Fruit fly (Drosophila melanogaster): ENCODE results near the gene brv1.

brv1 gene

DNA sequence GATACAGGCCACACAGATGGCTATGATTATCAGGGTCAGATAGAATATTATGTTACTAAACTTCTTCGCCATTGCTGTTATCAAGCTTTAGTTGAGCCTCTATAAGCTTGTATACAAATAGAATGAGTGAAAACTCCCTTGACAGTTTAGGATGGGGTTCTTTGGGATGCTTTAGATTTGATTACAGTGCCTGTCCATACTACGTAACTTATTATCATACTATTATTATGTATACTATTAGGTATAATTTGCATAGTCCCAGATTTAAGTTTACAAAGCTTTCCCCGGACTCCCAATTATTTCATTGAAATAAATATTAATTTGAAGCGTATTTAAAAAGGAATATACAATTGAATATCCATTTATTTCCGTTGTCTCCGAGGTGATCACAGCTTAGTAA, at the start of gene brv1:
Gene brv1 (minus strand): TSS at position 101 of the 400 bp plus-strand sequence.
- TF ChIP-seq CTCF (optimal IDR thresholded peaks at IDR 0.05) (no peak), CG8478 (optimal IDR thresholded peaks at IDR 0.05) (no peak)

DNA sequence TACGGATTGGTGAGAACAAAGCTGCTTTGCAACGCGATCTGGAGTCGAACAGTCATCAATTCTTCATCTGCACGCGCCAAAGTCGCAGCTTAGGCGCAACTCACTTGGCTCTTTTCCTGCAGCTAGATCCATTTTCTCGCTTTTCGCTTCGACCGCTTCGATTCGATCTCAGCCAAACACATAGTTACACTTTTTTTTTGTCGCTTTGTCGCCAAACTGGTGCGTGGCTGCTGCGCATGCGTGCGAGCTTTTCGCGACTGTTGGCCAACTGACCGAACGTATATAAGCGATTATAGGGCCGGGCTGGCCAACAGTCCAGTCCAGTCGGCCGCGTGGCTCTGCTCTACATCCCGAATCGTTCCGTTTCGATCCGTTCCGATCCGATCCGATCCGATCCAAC, 46.1 kb upstream of the brv1 start, which contains the start of gene Cpr76Bd:
Gene Cpr76Bd (plus strand): TSS at position 301 of the 400 bp plus-strand sequence.
- TF ChIP-seq CG8478 (optimal IDR thresholded peaks at IDR 0.05) (no peak), CTCF (optimal IDR thresholded peaks at IDR 0.05) (no peak)

DNA sequence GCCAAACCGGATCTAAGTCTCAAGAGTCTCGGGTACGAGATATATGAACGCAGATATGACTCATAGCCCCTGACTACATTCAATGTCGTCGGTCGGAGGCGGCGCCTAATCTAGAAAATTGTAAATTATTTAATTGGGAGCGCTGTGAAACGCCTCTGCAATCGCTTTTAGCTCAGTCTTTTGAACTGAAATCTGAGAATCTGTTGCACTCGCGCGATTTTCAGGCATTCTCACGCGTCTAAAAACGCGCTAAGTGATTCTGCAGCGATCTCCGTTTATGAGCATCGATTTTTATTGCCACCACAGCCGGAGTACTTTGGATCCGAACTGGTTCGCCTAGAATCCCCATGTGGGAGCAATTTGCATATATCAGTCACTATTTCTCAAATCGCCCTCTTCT, 42.2 kb upstream of the brv1 start:
- TF ChIP-seq CTCF (optimal IDR thresholded peaks at IDR 0.05), result no peak
- no peak for TF ChIP-seq CG8478 (optimal IDR thresholded peaks at IDR 0.05)

DNA sequence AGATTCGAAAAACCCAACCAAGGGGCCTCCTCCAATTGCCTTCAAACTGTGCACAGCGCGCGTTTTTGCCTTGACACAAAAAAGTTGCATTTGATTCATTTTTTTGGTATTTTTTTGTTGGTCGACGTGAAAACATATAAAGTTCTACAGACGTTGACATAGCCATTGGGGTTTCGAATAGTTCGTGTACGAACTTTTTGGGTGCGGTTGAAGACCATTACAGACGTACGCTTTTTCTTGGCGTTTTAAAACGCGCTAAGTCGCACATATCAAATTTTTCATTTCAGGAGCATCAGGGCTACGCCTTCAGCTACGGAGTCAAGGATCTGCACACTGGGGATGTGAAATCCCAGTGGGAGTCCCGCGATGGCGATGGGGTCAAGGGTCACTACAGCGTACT, 39.4 kb upstream of the brv1 start:
- TF ChIP-seq CTCF (optimal IDR thresholded peaks at IDR 0.05) (no peak), CG8478 (optimal IDR thresholded peaks at IDR 0.05) (no peak)

DNA sequence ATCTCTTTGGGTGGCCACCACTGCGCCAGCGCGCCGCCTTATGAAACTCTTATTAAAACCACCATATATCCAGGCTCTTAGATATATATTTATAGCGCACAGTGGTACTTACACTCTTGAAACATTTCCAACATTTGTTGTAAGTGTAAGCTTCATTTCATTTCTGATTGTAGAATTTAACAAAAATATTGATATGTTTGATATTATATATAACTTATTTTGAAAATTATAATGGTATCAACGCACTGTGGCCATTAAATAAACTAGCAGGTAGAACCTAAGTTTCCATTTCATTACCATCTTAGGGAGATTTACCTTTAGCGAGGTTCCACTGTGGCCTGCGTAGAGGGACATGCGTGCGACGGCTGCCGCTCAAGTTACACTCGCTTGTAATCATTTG, 38.4 kb upstream of the brv1 start:
- TF ChIP-seq CTCF (optimal IDR thresholded peaks at IDR 0.05), result no peak
- no peak for TF ChIP-seq CG8478 (optimal IDR thresholded peaks at IDR 0.05)

DNA sequence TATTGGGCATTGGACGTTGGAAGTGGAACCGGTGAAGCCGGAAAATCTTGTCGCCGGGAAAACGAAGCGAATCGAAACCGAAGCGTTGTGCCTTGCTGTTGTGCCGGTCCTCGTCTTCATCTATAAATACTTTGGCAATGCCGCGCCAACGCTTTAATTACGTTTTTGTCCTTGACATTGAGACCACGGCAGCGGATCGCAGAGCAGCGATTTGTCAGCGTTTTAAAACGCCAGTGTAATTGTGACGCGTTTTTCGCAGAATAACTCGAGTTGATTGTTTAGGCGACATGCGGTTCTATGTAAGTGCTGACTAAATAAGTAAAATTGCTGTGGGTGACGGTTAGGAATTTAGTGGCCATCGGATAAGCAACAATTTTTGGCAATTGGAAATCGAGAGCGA, 34.8 kb upstream of the brv1 start:
- TF ChIP-seq CTCF (optimal IDR thresholded peaks at IDR 0.05) (no peak), CG8478 (optimal IDR thresholded peaks at IDR 0.05) (no peak)

DNA sequence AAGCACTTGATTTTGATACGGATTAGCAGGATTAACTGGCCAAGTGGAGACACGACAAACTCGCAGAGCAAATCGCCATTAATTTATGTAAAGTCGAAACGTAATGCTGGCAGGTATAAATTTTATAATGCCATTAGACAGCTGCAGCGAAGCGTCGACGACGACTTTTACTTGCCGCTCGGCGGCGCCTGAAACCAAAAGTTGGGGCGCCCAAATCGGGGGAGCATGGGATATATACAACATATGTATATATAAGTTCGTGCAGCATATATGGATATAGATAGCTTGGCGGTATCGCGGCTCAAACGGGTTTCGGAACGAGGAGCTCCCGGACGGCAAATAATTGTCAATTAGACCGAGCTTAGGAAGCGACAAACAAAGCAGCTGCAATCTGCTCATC, 34.3 kb upstream of the brv1 start, which contains the start of gene Cpr76Bc:
Gene Cpr76Bc (plus strand): TSS at position 301 of the 400 bp plus-strand sequence.
- TF ChIP-seq CG8478 (optimal IDR thresholded peaks at IDR 0.05) (no peak), CTCF (optimal IDR thresholded peaks at IDR 0.05) (no peak)

DNA sequence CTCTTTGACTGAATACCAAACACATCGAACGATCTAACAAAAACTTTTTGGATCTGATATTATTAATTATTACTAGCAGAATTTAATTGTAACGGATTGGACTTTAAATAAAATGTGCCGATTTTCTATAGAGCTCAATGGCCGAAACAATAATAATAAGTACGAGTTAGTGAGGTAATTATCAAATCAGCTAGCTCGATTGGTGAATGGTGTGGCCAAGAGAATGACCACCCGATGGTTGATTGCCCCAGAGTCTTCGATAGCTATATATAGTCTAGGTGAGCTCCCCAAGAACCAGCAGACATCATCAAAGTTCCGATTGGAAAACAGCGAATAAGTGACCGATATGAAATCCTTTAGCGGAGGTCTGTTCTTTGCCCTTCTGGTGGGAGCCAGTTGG, 33.1 kb upstream of the brv1 start, which contains the start of gene Cpr76Bb:
Gene Cpr76Bb (plus strand): TSS at position 301 of the 400 bp plus-strand sequence.
- TF ChIP-seq CG8478 (optimal IDR thresholded peaks at IDR 0.05) (no peak), CTCF (optimal IDR thresholded peaks at IDR 0.05) (no peak)

DNA sequence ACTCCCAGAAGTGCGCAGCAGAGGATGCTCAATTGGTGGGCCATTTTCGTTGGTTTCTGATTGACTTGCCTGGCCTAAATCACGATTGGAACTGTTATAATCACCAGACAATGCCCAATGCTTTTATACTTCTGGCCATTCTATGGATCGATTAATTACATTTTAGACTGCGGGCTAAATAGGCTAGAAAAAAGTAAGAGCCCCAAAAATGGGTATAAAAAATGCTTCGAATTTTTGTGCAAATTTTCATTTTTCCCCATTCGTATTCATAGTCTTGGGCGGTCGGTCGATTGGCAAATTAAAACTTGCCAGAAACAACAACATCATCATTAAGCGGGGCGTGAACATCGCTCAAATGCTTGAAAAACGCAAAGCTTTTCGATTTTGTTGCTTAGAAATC, 31.9 kb upstream of the brv1 start, which contains the start of gene Cpr76Ba:
Gene Cpr76Ba (minus strand): TSS at position 101 of the 400 bp plus-strand sequence.
- no peak for TF ChIP-seq CTCF (optimal IDR thresholded peaks at IDR 0.05)
- TF ChIP-seq CG8478 (optimal IDR thresholded peaks at IDR 0.05), result no peak

DNA sequence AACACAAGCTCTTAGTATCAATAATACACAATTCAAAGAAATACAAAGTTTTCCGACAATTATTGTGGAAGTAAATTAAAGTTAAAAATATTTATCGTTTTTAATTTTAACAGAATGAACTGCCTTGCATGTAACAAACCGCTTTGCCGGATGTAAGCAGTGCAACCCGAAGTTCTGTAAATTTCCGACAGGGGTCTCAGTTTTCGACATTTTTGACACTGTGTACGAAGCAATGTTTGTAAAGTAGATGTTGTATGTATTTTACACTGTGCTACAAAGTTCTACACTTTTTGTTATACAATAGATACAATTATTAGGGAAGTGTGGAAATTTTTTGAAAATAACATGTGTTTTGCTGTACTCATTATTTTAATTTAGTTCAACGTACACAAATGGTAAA, 30.2 kb upstream of the brv1 start:
- peak; percentile 90 to 96 for TF ChIP-seq CTCF (optimal IDR thresholded peaks at IDR 0.05)
- TF ChIP-seq CG8478 (optimal IDR thresholded peaks at IDR 0.05), result no peak

DNA sequence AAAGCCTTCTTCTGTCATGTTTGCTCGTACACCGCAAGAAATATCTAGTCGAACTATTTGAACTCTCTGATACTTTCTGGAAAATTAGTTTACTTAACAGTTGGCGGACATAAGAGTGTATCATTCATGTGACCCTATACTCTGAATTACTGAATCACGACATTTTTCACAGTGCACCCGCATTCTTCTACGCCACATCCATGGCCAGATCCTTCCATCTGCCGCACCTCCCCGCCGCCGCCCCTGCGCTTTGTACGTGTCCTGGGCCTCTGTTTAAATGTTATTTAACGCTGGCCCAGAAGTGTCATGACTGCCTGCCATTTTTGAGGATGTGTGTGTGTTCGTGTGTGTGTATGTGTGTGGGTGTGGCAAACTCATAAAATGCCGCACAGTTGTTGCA, 26.4 kb upstream of the brv1 start:
- TF ChIP-seq CTCF (optimal IDR thresholded peaks at IDR 0.05), result no peak
- TF ChIP-seq CG8478 (optimal IDR thresholded peaks at IDR 0.05), result no peak

DNA sequence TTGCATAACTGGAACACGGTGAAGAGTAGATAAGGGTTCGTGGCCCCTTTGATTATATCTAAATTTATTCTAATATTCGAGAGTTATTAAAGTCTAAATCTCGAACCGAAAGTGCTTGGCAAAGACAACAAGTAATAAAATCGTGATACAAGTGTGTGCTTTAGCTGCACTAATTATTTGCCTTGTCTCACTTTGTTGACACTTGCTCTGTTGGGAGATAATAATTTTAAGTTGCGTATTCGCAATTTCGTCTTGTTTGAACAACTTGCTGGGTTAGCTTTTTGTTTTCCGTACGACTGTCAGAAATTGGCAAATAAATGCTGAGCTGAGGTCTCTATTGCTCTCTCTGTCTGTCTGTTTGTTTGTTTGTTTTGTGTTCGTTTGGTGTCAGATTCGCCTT, 18.4 kb upstream of the brv1 start:
- TF ChIP-seq CG8478 (optimal IDR thresholded peaks at IDR 0.05) (no peak), CTCF (optimal IDR thresholded peaks at IDR 0.05) (no peak)

DNA sequence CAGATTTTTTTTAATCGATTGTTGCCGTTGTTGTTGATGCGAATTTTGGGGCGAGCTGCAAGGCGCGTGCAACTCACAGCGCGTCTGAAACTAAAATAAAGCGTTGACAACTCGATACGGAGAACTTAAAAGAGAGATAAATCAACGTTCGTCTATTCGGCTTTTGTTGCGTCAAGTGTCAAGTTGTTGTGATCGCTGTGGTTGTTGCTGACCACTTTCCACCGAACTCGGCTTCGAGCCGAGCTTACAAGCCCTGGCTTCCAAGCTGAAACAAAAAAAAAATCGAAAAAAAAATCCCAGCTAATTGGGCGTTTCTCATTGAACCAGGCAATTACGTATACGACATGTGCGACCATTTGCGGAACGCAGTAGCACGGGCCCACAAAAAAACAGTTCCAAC, 17.5 kb upstream of the brv1 start, which contains the start of gene CG9452:
Gene CG9452 (minus strand): TSS at position 101 of the 400 bp plus-strand sequence.
- TF ChIP-seq CG8478 (optimal IDR thresholded peaks at IDR 0.05) (no peak), CTCF (optimal IDR thresholded peaks at IDR 0.05) (no peak)

DNA sequence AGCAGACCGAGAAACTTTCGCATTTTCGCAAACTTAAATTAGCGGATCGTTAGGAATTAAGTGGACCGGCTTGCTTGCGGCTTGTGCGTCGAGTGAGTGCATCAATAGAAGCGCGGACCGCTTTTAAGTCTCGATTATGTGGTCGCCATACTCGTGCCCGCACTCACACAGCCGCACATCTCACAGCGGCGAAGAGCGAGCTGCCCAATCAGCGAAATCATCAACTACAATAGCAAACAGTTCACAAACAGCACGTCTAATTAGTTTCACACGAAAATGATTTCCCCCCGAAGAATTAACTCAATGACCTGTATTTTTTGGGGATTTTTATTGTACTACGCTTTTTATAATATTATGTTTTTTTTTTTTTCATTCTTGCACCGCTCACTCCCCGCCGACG, 14.4 kb upstream of the brv1 start, which contains the start of gene CG9451:
Gene CG9451 (minus strand): TSS at position 101 of the 400 bp plus-strand sequence.
- TF ChIP-seq CG8478 (optimal IDR thresholded peaks at IDR 0.05), result no peak
- TF ChIP-seq CTCF (optimal IDR thresholded peaks at IDR 0.05), result no peak

DNA sequence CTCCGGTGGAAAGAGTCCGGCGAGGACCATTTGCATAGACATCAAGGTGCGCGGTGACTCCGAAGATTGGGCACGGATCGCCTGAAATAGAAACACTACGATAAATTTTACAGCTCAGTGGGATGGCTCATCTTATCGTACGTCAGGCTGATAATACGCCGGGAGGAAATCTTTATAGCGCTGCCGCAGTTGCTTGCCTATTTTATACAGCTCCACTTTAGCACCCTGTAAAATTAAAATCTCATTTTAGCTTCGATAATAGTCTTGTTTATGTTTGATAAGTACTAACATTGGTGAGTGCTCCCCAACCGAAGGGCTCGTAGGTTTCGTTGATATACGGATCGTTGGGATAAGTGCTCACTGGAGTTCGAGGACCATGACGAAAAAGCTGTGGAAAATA, 13.0 kb upstream of the brv1 start:
- TF ChIP-seq CTCF (optimal IDR thresholded peaks at IDR 0.05) (no peak), CG8478 (optimal IDR thresholded peaks at IDR 0.05) (no peak)

DNA sequence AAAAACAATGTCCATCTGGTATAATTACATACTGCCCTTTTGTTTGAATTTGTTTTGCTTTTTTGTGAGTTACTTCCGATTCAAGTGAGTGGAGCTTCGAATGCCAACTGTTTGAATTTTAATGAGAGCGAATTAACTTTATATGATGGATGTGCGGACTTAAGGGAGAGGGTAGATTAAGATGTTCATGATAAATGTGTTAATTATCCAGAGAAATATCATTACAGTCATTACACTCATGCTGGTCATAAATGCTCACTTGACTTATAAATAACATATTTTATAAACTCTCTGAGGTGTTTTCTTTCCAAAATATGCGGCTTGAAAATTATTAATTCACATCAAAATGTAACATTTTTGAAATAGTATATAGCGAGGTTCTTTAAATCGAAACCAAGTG, 11.3 kb upstream of the brv1 start, which contains the start of gene CG9449:
Gene CG9449 (minus strand): TSS at position 101 of the 400 bp plus-strand sequence.
- TF ChIP-seq CTCF (optimal IDR thresholded peaks at IDR 0.05) (no peak), CG8478 (optimal IDR thresholded peaks at IDR 0.05) (no peak)

DNA sequence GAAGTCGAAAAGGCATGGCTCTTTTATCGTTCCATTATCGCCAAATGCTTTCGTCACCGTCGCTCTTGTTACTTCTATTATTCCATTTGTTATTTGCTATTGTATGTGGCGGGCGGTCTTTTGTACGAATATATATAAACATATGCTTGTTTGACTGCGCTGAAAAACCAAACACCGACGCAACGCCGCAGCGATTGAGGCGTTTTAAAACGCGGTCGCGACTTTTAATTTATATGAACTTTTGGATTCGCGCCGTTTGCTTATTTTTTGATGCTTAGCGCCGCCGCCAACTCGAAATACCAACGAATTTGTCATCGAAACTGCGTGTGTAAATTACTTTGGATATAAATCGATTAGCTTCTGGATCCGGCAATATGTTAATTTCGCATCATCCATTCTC, 10.8 kb upstream of the brv1 start:
- TF ChIP-seq CTCF (optimal IDR thresholded peaks at IDR 0.05) (no peak), CG8478 (optimal IDR thresholded peaks at IDR 0.05) (no peak)

Measured in S2 (cell line).